Fruit fly (Drosophila melanogaster) whole organism, embryonic: ENCODE measurements around the gene Adck5.

Experiments used
- Adf1 ChIP-seq: fragments of 200-800 bp; sonication (Bioruptor generic); IDR thresholded peaks from 2 replicates; pipeline ENCODE4 v1.3.6; 2022; ENCODE audit warnings: missing biosample characterization, missing genetic modification characterization
- Asciz ChIP-seq: fragments of 200-800 bp; sonication (Bioruptor generic); optimal IDR thresholded peaks from 2 replicates; lab custom pipeline; 2017; ENCODE audit warnings: missing biosample characterization, mild to moderate bottlenecking, missing genetic modification characterization, missing genetic modification reagents
- Atf-2 ChIP-seq: fragments of 200-800 bp; sonication (Bioruptor generic); optimal IDR thresholded peaks from 2 replicates; lab custom pipeline; 2016; ENCODE audit warnings: missing biosample characterization, missing genetic modification characterization
- Bgb ChIP-seq: fragments of 200-800 bp; sonication (Bioruptor generic); IDR thresholded peaks from 2 replicates; pipeline ENCODE4 v1.3.6; 2022; ENCODE audit warnings: missing biosample characterization, missing genetic modification characterization; ENCODE audit not compliant: partially characterized antibody
- CG10209 ChIP-seq: fragments of 200-800 bp; sonication (Bioruptor generic); optimal IDR thresholded peaks from 3 replicates; lab custom pipeline; 2017; ENCODE audit warnings: missing biosample characterization, mild to moderate bottlenecking, missing genetic modification characterization, missing genetic modification reagents
- CG12104 ChIP-seq: fragments of 200-800 bp; sonication (Bioruptor generic); optimal IDR thresholded peaks from 3 replicates; lab custom pipeline; 2016; ENCODE audit warnings: missing biosample characterization, missing genetic modification characterization
- CG12299 ChIP-seq: fragments of 200-800 bp; sonication (Bioruptor generic); optimal IDR thresholded peaks from 2 replicates; lab custom pipeline; 2018; ENCODE audit warnings: missing biosample characterization, mild to moderate bottlenecking, missing genetic modification characterization
- CG13624 ChIP-seq: fragments of 200-800 bp; sonication (Bioruptor generic); optimal IDR thresholded peaks from 2 replicates; lab custom pipeline; 2016; ENCODE audit warnings: missing biosample characterization, missing genetic modification characterization
- CG14860 ChIP-seq: fragments of 200-800 bp; sonication (Bioruptor generic); IDR thresholded peaks from 3 replicates; pipeline ENCODE4 v1.3.6; 2022; ENCODE audit warnings: missing biosample characterization, missing genetic modification characterization; ENCODE audit not compliant: partially characterized antibody
- CG1603 ChIP-seq: fragments of 200-800 bp; sonication (Bioruptor generic); optimal IDR thresholded peaks from 2 replicates; lab custom pipeline; 2019; ENCODE audit warnings: missing biosample characterization, mild to moderate bottlenecking, missing genetic modification characterization, moderate library complexity
- CG17912 ChIP-seq: fragments of 200-800 bp; sonication (Bioruptor generic); optimal IDR thresholded peaks from 2 replicates; lab custom pipeline; 2018; ENCODE audit warnings: missing biosample characterization, mild to moderate bottlenecking, missing genetic modification characterization
- CG1792 ChIP-seq: fragments of 200-800 bp; sonication (Bioruptor generic); optimal IDR thresholded peaks from 2 replicates; lab custom pipeline; 2016; ENCODE audit warnings: missing biosample characterization, missing genetic modification characterization
- CG18262 ChIP-seq: fragments of 200-800 bp; optimal IDR thresholded peaks from 3 replicates; lab custom pipeline; 2019; ENCODE audit warnings: missing biosample characterization, mild to moderate bottlenecking, missing genetic modification characterization, moderate library complexity
- CG18764 ChIP-seq: fragments of 200-800 bp; sonication (Bioruptor generic); optimal IDR thresholded peaks from 3 replicates; lab custom pipeline; 2016; ENCODE audit warnings: missing biosample characterization, missing genetic modification characterization
- CG2875 ChIP-seq: fragments of 200-800 bp; sonication (Bioruptor generic); optimal IDR thresholded peaks from 2 replicates; lab custom pipeline; 2017; ENCODE audit warnings: missing biosample characterization, mild to moderate bottlenecking, missing genetic modification characterization, missing genetic modification reagents
- CG5180 ChIP-seq: fragments of 200-800 bp; sonication (Bioruptor generic); optimal IDR thresholded peaks from 3 replicates; lab custom pipeline; 2017; ENCODE audit warnings: missing biosample characterization, missing genetic modification characterization, mild to moderate bottlenecking, moderate library complexity, missing genetic modification reagents
- CG6254 ChIP-seq: fragments of 200-800 bp; sonication (Bioruptor generic); optimal IDR thresholded peaks from 3 replicates; lab custom pipeline; 2017; ENCODE audit warnings: mild to moderate bottlenecking, missing biosample characterization, missing genetic modification reagents, missing genetic modification characterization
- CG6272 ChIP-seq: fragments of 200-800 bp; sonication (Bioruptor generic); IDR thresholded peaks from 2 replicates; pipeline ENCODE4 v1.3.6; 2022; ENCODE audit warnings: missing biosample characterization, missing genetic modification characterization
- CG7928 ChIP-seq: fragments of 200-800 bp; sonication (Bioruptor generic); optimal IDR thresholded peaks from 2 replicates; lab custom pipeline; 2017; ENCODE audit warnings: missing biosample characterization, mild to moderate bottlenecking, missing genetic modification characterization
- CG9609 ChIP-seq: fragments of 200-800 bp; sonication (Bioruptor generic); optimal IDR thresholded peaks from 3 replicates; lab custom pipeline; 2016; ENCODE audit warnings: missing biosample characterization, missing genetic modification characterization
- CG9797 ChIP-seq: fragments of 200-800 bp; sonication (Bioruptor generic); optimal IDR thresholded peaks from 3 replicates; lab custom pipeline; 2018; ENCODE audit warnings: missing biosample characterization, mild to moderate bottlenecking, missing genetic modification characterization
- CG9817 ChIP-seq: fragments of 200-800 bp; sonication (Bioruptor generic); optimal IDR thresholded peaks from 2 replicates; lab custom pipeline; 2018; ENCODE audit warnings: missing biosample characterization, mild to moderate bottlenecking, missing genetic modification characterization, moderate library complexity
- CHES-1-like ChIP-seq: fragments of 200-800 bp; sonication (Bioruptor generic); optimal IDR thresholded peaks from 2 replicates; lab custom pipeline; 2016; ENCODE audit warnings: missing biosample characterization, missing genetic modification characterization
- Camta ChIP-seq: fragments of 200-800 bp; sonication (Bioruptor generic); optimal IDR thresholded peaks from 2 replicates; lab custom pipeline; 2016; ENCODE audit warnings: missing biosample characterization, missing genetic modification characterization
- Dref ChIP-seq: fragments of 200-800 bp; sonication (Bioruptor generic); IDR thresholded peaks from 2 replicates; pipeline ENCODE4 v1.3.6; 2022; ENCODE audit warnings: missing biosample characterization, missing genetic modification characterization
- GATAe ChIP-seq: fragments of 200-800 bp; sonication (Bioruptor generic); conservative IDR thresholded peaks from 2 replicates; pipeline ENCODE4 v1.3.6; 2022; ENCODE audit warnings: missing biosample characterization, missing genetic modification characterization
- HLH54F ChIP-seq: fragments of 200-800 bp; sonication (Bioruptor generic); optimal IDR thresholded peaks from 3 replicates; lab custom pipeline; 2016; ENCODE audit warnings: missing biosample characterization, missing genetic modification characterization
- Hr51 ChIP-seq, 2 experiments: fragments of 200-800 bp; sonication (Bioruptor generic); optimal IDR thresholded peaks; 2 replicates in 1 of 2; 3 replicates in 1 of 2; lab custom pipeline; 2016 to 2018; ENCODE audit warnings: missing biosample characterization in 2 of 2, missing genetic modification characterization in 2 of 2, mild to moderate bottlenecking in 1 of 2, moderate library complexity in 1 of 2
- Hsf ChIP-seq: fragments of 200-800 bp; sonication (Bioruptor generic); optimal IDR thresholded peaks from 3 replicates; lab custom pipeline; 2016; ENCODE audit warnings: missing biosample characterization, missing genetic modification characterization
- Opbp ChIP-seq: fragments of 200-800 bp; sonication (Bioruptor generic); IDR thresholded peaks from 3 replicates; pipeline ENCODE4 v1.3.6; 2022; ENCODE audit warnings: missing biosample characterization, missing genetic modification characterization; ENCODE audit not compliant: partially characterized antibody
- abd-A ChIP-seq: fragments of 200-800 bp; sonication (Bioruptor generic); optimal IDR thresholded peaks from 3 replicates; lab custom pipeline; 2019; ENCODE audit warnings: missing biosample characterization, mild to moderate bottlenecking, missing genetic modification characterization, moderate library complexity
- al ChIP-seq: fragments of 200-800 bp; sonication (Bioruptor generic); IDR thresholded peaks from 2 replicates; pipeline ENCODE4 v1.3.6; 2022; ENCODE audit warnings: missing biosample characterization, missing genetic modification characterization
- chif ChIP-seq, 2 experiments: fragments of 200-800 bp; sonication (Bioruptor generic); optimal IDR thresholded peaks; 3 replicates each; lab custom pipeline; 2016; ENCODE audit warnings: missing biosample characterization in 2 of 2, missing genetic modification characterization in 2 of 2
- ci ChIP-seq: fragments of 200-800 bp; sonication (Bioruptor generic); IDR thresholded peaks from 3 replicates; pipeline ENCODE4 v1.3.6; 2022; ENCODE audit warnings: missing biosample characterization, missing genetic modification characterization
- dpn ChIP-seq, 2 experiments: fragments of 200-800 bp; sonication (Bioruptor generic); optimal IDR thresholded peaks; 3 replicates each; lab custom pipeline; 2016; ENCODE audit warnings: missing biosample characterization in 2 of 2, missing genetic modification characterization in 2 of 2
- dysf ChIP-seq: fragments of 200-800 bp; sonication (Bioruptor generic); IDR thresholded peaks from 3 replicates; pipeline ENCODE4 v1.3.6; 2022; ENCODE audit warnings: missing biosample characterization, missing genetic modification characterization
- exex ChIP-seq: fragments of 200-800 bp; sonication (Bioruptor generic); optimal IDR thresholded peaks from 4 replicates; lab custom pipeline; 2018; ENCODE audit warnings: missing biosample characterization, mild to moderate bottlenecking, missing genetic modification characterization, moderate library complexity
- fd3F ChIP-seq: fragments of 200-800 bp; sonication (Bioruptor generic); optimal IDR thresholded peaks from 2 replicates; lab custom pipeline; 2018; ENCODE audit warnings: missing biosample characterization, mild to moderate bottlenecking, missing genetic modification characterization, moderate library complexity
- gt ChIP-seq: fragments of 200-800 bp; sonication (Bioruptor generic); IDR thresholded peaks from 2 replicates; pipeline ENCODE4 v1.3.6; 2022; ENCODE audit warnings: missing biosample characterization, missing genetic modification characterization
- ham ChIP-seq: fragments of 200-800 bp; sonication (Bioruptor generic); IDR thresholded peaks from 2 replicates; pipeline ENCODE4 v1.3.6; 2022; ENCODE audit warnings: missing biosample characterization, missing genetic modification characterization
- insv ChIP-seq, 2 experiments: fragments of 200-800 bp; sonication (Bioruptor generic); optimal IDR thresholded peaks; 3 replicates each; lab custom pipeline; 2016 to 2018; ENCODE audit warnings: missing biosample characterization in 2 of 2, missing genetic modification characterization in 2 of 2
- kay ChIP-seq: fragments of 200-800 bp; sonication (Bioruptor generic); optimal IDR thresholded peaks from 2 replicates; lab custom pipeline; 2016; ENCODE audit warnings: missing biosample characterization, missing genetic modification characterization
- knrl ChIP-seq: fragments of 200-800 bp; sonication (Bioruptor generic); IDR thresholded peaks from 3 replicates; pipeline ENCODE4 v1.3.6; 2022; ENCODE audit warnings: missing biosample characterization, missing genetic modification characterization; ENCODE audit not compliant: partially characterized antibody
- lab ChIP-seq: fragments of 200-800 bp; sonication (Bioruptor generic); optimal IDR thresholded peaks from 3 replicates; lab custom pipeline; 2017; ENCODE audit warnings: missing biosample characterization, missing genetic modification characterization, mild to moderate bottlenecking, moderate library complexity, missing genetic modification reagents
- mld ChIP-seq: fragments of 200-800 bp; sonication (Bioruptor generic); IDR thresholded peaks from 3 replicates; pipeline ENCODE4 v1.3.6; 2022; ENCODE audit warnings: missing biosample characterization, missing genetic modification characterization; ENCODE audit not compliant: partially characterized antibody
- run ChIP-seq: fragments of 200-800 bp; sonication (Bioruptor generic); optimal IDR thresholded peaks from 3 replicates; lab custom pipeline; 2018; ENCODE audit warnings: missing biosample characterization, mild to moderate bottlenecking, missing genetic modification characterization
- sd ChIP-seq: fragments of 200-800 bp; sonication (Bioruptor generic); optimal IDR thresholded peaks from 3 replicates; lab custom pipeline; 2018; ENCODE audit warnings: missing biosample characterization, mild to moderate bottlenecking, missing genetic modification characterization, moderate library complexity
- tll ChIP-seq, 2 experiments: fragments of 200-800 bp in 1 of 2; fragments of >200 bp in 1 of 2; sonication (Bioruptor generic) in 1 of 2; optimal IDR thresholded peaks; 2 replicates each; lab custom pipeline; 2017 to 2019; ENCODE audit warnings: missing biosample characterization in 2 of 2, missing genetic modification characterization in 2 of 2, mild to moderate bottlenecking in 1 of 2, moderate library complexity in 1 of 2
- unpg ChIP-seq: fragments of 200-800 bp; sonication (Bioruptor generic); optimal IDR thresholded peaks from 3 replicates; lab custom pipeline; 2018; ENCODE audit warnings: missing biosample characterization, mild to moderate bottlenecking, missing genetic modification characterization, moderate library complexity

Adck5 gene

DNA sequence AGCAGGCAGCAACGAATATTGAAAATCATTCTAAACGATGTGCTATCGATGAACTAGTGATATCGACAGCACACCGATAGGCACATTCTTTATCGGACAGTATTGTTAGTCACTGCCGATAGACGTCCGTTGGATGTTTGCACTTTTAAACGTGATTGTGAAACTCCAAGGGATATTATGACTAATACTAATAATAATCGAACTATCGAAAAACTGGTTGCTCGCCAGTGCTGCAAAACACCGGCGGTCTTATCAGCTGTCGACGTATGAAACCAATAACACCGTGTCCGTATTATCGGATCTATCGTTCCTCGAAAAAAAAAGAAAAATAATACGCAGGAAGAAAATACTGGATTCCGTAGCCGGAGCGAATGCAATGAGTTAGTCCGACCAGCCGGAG, 40.9 kb downstream of the Adck5 start, which contains the start of the genes Ube3a and CG7600:
Gene Ube3a (minus strand): TSS at position 67 of the 400 bp plus-strand sequence.
Gene CG7600 (plus strand): TSS at position 270 of the 400 bp plus-strand sequence.
- TF ChIP-seq Atf-2 (peak; percentile 19), CG12299 (tag; lab: Kevin White, UChicago) (peak; percentile 42), Asciz (no peak), CG9797 (peak; percentile 71), CG7928 (peak; percentile 5), al (GFP tag; lab: Robert Waterston, UW) (no peak), fd3F (GFP tag; lab: Kevin White, UChicago) (no peak), kay (GFP tag; lab: Kevin White, UChicago) (peak; percentile 99), tll (GFP tag; optimal IDR thresholded peaks at IDR 0.05; lab: Kevin White, UChicago) (peak in 1 of 2 experiments; percentile 43), insv (GFP tag; optimal IDR thresholded peaks at IDR 0.05; lab: Kevin White, UChicago) (peak in 1 of 2 experiments; percentile 73), ci (GFP tag; lab: Robert Waterston, UW) (peak; percentile 47; the same call in 1 of the 3 replicates), chif (GFP tag; optimal IDR thresholded peaks at IDR 0.05; lab: Kevin White, UChicago) (peak; percentile 24 to 27), Camta (GFP tag; lab: Kevin White, UChicago) (no peak), Dref (peak; percentile 98), Bgb (GFP tag; lab: Robert Waterston, UW) (peak; percentile 100), unpg (GFP tag; lab: Kevin White, UChicago) (peak; percentile 37), knrl (GFP tag; lab: Robert Waterston, UW) (peak; percentile 93), CG6272 (GFP tag; lab: Robert Waterston, UW) (no peak), exex (peak; percentile 65), CG2875 (GFP tag; lab: Kevin White, UChicago) (no peak), Adf1 (GFP tag; lab: Robert Waterston, UW) (peak; percentile 46; the same call in 1 of the 2 replicates), mld (peak; percentile 100), CG18262 (tag; lab: Kevin White, UChicago) (peak; percentile 33), CG1792 (GFP tag; lab: Kevin White, UChicago) (no peak), HLH54F (peak; percentile 24), CG17912 (GFP tag; lab: Kevin White, UChicago) (peak; percentile 65), gt (GFP tag; lab: Robert Waterston, UW) (no peak), sd (tag; lab: Kevin White, UChicago) (peak; percentile 84), lab (GFP tag; lab: Kevin White, UChicago) (peak; percentile 65), CG12104 (GFP tag; lab: Kevin White, UChicago) (no peak), CG13624 (GFP tag; lab: Kevin White, UChicago) (peak; percentile 81), Opbp (GFP tag; lab: Robert Waterston, UW) (peak; percentile 100), CG6254 (peak; percentile 31), CG1603 (tag; lab: Kevin White, UChicago) (peak; percentile 84), CG9609 (GFP tag; lab: Kevin White, UChicago) (no peak), CG18764 (GFP tag; lab: Kevin White, UChicago) (peak; percentile 8), CG9817 (tag; lab: Kevin White, UChicago) (peak; percentile 7), dpn (GFP tag; optimal IDR thresholded peaks at IDR 0.05; lab: Kevin White, UChicago) (peak; percentile 43 to 56), CG10209 (peak; percentile 5), Hsf (peak; percentile 53), GATAe (peak; percentile 63), CG14860 (GFP tag; lab: Robert Waterston, UW) (peak; percentile 100), ham (no peak), CHES-1-like (GFP tag; lab: Kevin White, UChicago) (peak; percentile 54), Hr51 (GFP tag; optimal IDR thresholded peaks at IDR 0.05; lab: Kevin White, UChicago) (peak; percentile 5 to 33), abd-A (tag; lab: Kevin White, UChicago) (peak; percentile 94), CG5180 (GFP tag; lab: Kevin White, UChicago) (no peak), dysf (GFP tag; lab: Robert Waterston, UW) (no peak), run (tag; lab: Kevin White, UChicago) (peak; percentile 2)
